Fruit fly (Drosophila melanogaster) Kc167 (cell line): ENCODE data around the gene Vha100-4.

Experiments used
- Sin3A ChIP-seq: fragments of >200 bp; optimal IDR thresholded peaks from 2 replicates; lab custom pipeline; 2018; ENCODE audit warnings: missing external identifiers
- h ChIP-seq: fragments of >200 bp; optimal IDR thresholded peaks from 3 replicates; lab custom pipeline; 2018; ENCODE audit warnings: missing external identifiers
- insv ChIP-seq: fragments of >200 bp; optimal IDR thresholded peaks from 3 replicates; lab custom pipeline; 2018; ENCODE audit warnings: missing external identifiers
- psq ChIP-seq: fragments of >200 bp; optimal IDR thresholded peaks from 2 replicates; lab custom pipeline; 2017; ENCODE audit warnings: missing external identifiers

- TF ChIP-seq insv (lab: Kevin White, UChicago) (no peak), h (no peak), Sin3A (lab: Kevin White, UChicago) (no peak), psq (lab: Kevin White, UChicago) (no peak)
These were observed 18.3 kb downstream of the Vha100-4 start for dm6 chr3R:18371346-18371745.
